Comparison of ENCODE assay signal across 1 fruit fly cellular context in the genomic region with DNA sequence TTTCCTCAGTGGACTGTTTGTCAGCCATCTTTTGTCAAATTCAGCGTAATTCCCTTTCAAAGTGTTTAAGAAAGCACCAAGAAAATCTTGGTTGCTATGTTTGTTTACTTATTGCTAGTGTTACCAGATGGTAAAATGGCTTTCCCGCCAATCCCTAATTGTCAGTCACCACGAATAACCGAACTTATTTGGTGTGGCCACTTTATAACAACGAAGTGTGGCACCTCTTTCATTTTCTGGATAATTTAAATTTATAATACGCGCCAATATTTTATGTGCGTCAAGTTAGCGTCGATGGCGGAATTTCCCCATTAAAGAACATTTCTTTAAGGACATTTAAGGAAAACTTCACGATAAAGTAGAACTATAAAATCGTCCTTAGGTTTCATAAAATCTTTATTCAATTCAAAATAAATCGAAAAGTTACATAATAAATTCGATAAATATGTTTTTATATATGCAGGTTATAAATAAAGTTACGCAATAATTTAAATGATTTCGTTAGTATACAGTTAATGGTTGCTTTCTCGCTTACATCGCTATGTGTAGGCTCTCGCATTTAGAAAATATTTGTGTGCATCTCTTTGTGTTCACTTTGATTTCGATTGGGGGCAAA.
A peak's percentile ranks its signal among the peaks of the same experiment; 100 is the strongest.
TF ChIP-seq lines count a peak whose summit lies in the region.

Gene CG5359, minus strand, starts transcription at position 103 of the 616 bp plus-strand sequence.

TF ChIP-seq in whole organism, embryonic, 481 proteins besides CTCF, POLR2A, EP300 and RAD21 (continued from another document):
- TF ChIP-seq cato (GFP tag; optimal IDR thresholded peaks at IDR 0.05; lab: Kevin White, UChicago; ENCODE audit: borderline replicate concordance) (no peak), emc (GFP tag; optimal IDR thresholded peaks at IDR 0.05; lab: Kevin White, UChicago) (no peak), CG3163 (GFP tag; optimal IDR thresholded peaks at IDR 0.05; lab: Kevin White, UChicago) (no peak), Atf-2 (GFP tag; optimal IDR thresholded peaks at IDR 0.05; lab: Kevin White, UChicago) (no peak), chm (GFP tag; IDR thresholded peaks at IDR 0.05; lab: Robert Waterston, UW) (0 out of 2 replicates have a peak, but pooled peaks have one; percentile 10), CG9797 (GFP tag; optimal IDR thresholded peaks at IDR 0.05; lab: Kevin White, UChicago) (peak; percentile 68), cwo (GFP tag; optimal IDR thresholded peaks at IDR 0.05; lab: Kevin White, UChicago) (no peak), seq (GFP tag; IDR thresholded peaks at IDR 0.05; lab: Robert Waterston, UW) (no peak), CG3407 (GFP tag; optimal IDR thresholded peaks at IDR 0.05; lab: Kevin White, UChicago) (no peak), CG6791 (GFP tag; IDR thresholded peaks at IDR 0.05; lab: Robert Waterston, UW; ENCODE audit: partially characterized antibody) (no peak), Scr (GFP tag; IDR thresholded peaks at IDR 0.05; lab: Robert Waterston, UW; ENCODE audit: partially characterized antibody) (peak; percentile 44), CG33557 (GFP tag; optimal IDR thresholded peaks at IDR 0.05; lab: Kevin White, UChicago) (no peak), Dp (GFP tag; optimal IDR thresholded peaks at IDR 0.05; lab: Kevin White, UChicago) (peak; percentile 93), sc (optimal IDR thresholded peaks at IDR 0.05; lab: Kevin White, UChicago) (no peak), sc (GFP tag; optimal IDR thresholded peaks at IDR 0.05; lab: Kevin White, UChicago) (no peak), Taf1 (GFP tag; IDR thresholded peaks at IDR 0.05; lab: Robert Waterston, UW) (no peak), CG10959 (GFP tag; IDR thresholded peaks at IDR 0.05; lab: Robert Waterston, UW) (no peak), CG42726 (GFP tag; IDR thresholded peaks at IDR 0.05; lab: Robert Waterston, UW; ENCODE audit: partially characterized antibody) (no peak), lmd (GFP tag; IDR thresholded peaks at IDR 0.05; lab: Robert Waterston, UW) (no peak), CG13287 (GFP tag; IDR thresholded peaks at IDR 0.05; lab: Robert Waterston, UW; ENCODE audit: partially characterized antibody) (peak; percentile 28; the same call in 1 of the 2 replicates), sob (GFP tag; IDR thresholded peaks at IDR 0.05; lab: Robert Waterston, UW) (no peak), knrl (GFP tag; IDR thresholded peaks at IDR 0.05; lab: Robert Waterston, UW; ENCODE audit: partially characterized antibody) (peak; percentile 32; the same call in 1 of the 3 replicates), jigr1 (GFP tag; IDR thresholded peaks at IDR 0.05; lab: Robert Waterston, UW) (no peak), Deaf1 (tag; optimal IDR thresholded peaks at IDR 0.05; lab: Kevin White, UChicago) (no peak), CG31365 (tag; optimal IDR thresholded peaks at IDR 0.05; lab: Kevin White, UChicago) (no peak), CG13624 (GFP tag; optimal IDR thresholded peaks at IDR 0.05; lab: Kevin White, UChicago) (no peak), zen (tag; optimal IDR thresholded peaks at IDR 0.05; lab: Kevin White, UChicago) (peak; percentile 16), unc-4 (GFP tag; IDR thresholded peaks at IDR 0.05; lab: Robert Waterston, UW; ENCODE audit: partially characterized antibody) (no peak), CG9437 (GFP tag; optimal IDR thresholded peaks at IDR 0.05; lab: Kevin White, UChicago) (no peak), Gug (GFP tag; IDR thresholded peaks at IDR 0.05; lab: Robert Waterston, UW) (no peak), CG7987 (GFP tag; optimal IDR thresholded peaks at IDR 0.05; lab: Kevin White, UChicago) (no peak), CG18011 (GFP tag; optimal IDR thresholded peaks at IDR 0.05; lab: Kevin White, UChicago) (no peak), Gsc (GFP tag; IDR thresholded peaks at IDR 0.05; lab: Robert Waterston, UW) (no peak), Pdp1 (GFP tag; optimal IDR thresholded peaks at IDR 0.05; lab: Kevin White, UChicago) (peak in 1 of 2 experiments; percentile 87), az2 (GFP tag; optimal IDR thresholded peaks at IDR 0.05; lab: Kevin White, UChicago) (no peak), sim (GFP tag; IDR thresholded peaks at IDR 0.05; lab: Robert Waterston, UW) (no peak), CG12391 (tag; optimal IDR thresholded peaks at IDR 0.05; lab: Kevin White, UChicago) (no peak), Elba2 (GFP tag; optimal IDR thresholded peaks at IDR 0.05; lab: Kevin White, UChicago) (no peak), Myb (GFP tag; optimal IDR thresholded peaks at IDR 0.05; lab: Kevin White, UChicago) (no peak), Six4 (GFP tag; optimal IDR thresholded peaks at IDR 0.05; lab: Kevin White, UChicago) (no peak), bsh (GFP tag; optimal IDR thresholded peaks at IDR 0.05; lab: Kevin White, UChicago) (no peak)
TF ChIP-seq in whole organism, embryonic: peak in this region for 37.
